Worm (Caenorhabditis elegans) whole organism, L3 larva: ENCODE results near the gene gtap-2.

ENCODE experiments used
- R02D3.7 ChIP-seq: fragments of 150-350 bp; optimal IDR thresholded peaks from 2 replicates; lab custom pipeline; 2014; ENCODE audit warnings: missing biosample characterization, missing genetic modification characterization
- ZK546.5 ChIP-seq: sonication (generic microtip); optimal IDR thresholded peaks from 2 replicates; lab custom pipeline; 2017; ENCODE audit warnings: missing biosample characterization, missing genetic modification characterization
- ama-1 ChIP-seq: fragments of 150-350 bp; optimal IDR thresholded peaks from 2 replicates; lab custom pipeline; 2018
- ceh-16 ChIP-seq: sonication (generic microtip); optimal IDR thresholded peaks from 2 replicates; lab custom pipeline; 2017; ENCODE audit warnings: missing biosample characterization, missing genetic modification characterization
- ceh-9 ChIP-seq: sonication (generic microtip); optimal IDR thresholded peaks from 2 replicates; lab custom pipeline; 2018; ENCODE audit warnings: missing biosample characterization, missing genetic modification characterization
- daf-12 ChIP-seq: fragments of 150-350 bp; optimal IDR thresholded peaks from 2 replicates; lab custom pipeline; 2014; ENCODE audit warnings: missing biosample characterization, missing genetic modification reagents, missing genetic modification characterization
- egl-27 ChIP-seq: sonication (generic microtip); optimal IDR thresholded peaks from 4 replicates; lab custom pipeline; 2017; ENCODE audit warnings: missing biosample characterization, missing genetic modification reagents, missing genetic modification characterization
- egl-5 ChIP-seq: fragments of 150-350 bp; optimal IDR thresholded peaks from 2 replicates; lab custom pipeline; 2017; ENCODE audit warnings: missing biosample characterization, missing genetic modification reagents, missing genetic modification characterization, inconsistent platforms
- elt-1 ChIP-seq: fragments of 150-350 bp; optimal IDR thresholded peaks from 2 replicates; lab custom pipeline; 2014; ENCODE audit warnings: missing biosample characterization, missing genetic modification characterization
- elt-2 ChIP-seq: sonication (generic microtip); optimal IDR thresholded peaks from 2 replicates; lab custom pipeline; 2016; ENCODE audit warnings: missing genetic modification reagents, mild to moderate bottlenecking, missing genetic modification characterization, missing compliant biosample characterization
- fkh-10 ChIP-seq: sonication (generic microtip); optimal IDR thresholded peaks from 2 replicates; lab custom pipeline; 2017; ENCODE audit warnings: missing biosample characterization, missing genetic modification reagents, missing genetic modification characterization
- fos-1 ChIP-seq: fragments of 150-350 bp; optimal IDR thresholded peaks from 2 replicates; lab custom pipeline; 2014; ENCODE audit warnings: missing biosample characterization, missing genetic modification characterization
- hmg-11 ChIP-seq: sonication (generic microtip); optimal IDR thresholded peaks from 2 replicates; lab custom pipeline; 2016; ENCODE audit warnings: missing genetic modification characterization, missing compliant biosample characterization
- jun-1 ChIP-seq: fragments of 150-350 bp; optimal IDR thresholded peaks from 2 replicates; lab custom pipeline; 2014; ENCODE audit warnings: missing biosample characterization, missing genetic modification reagents, missing genetic modification characterization
- lin-15B ChIP-seq: fragments of 150-350 bp; optimal IDR thresholded peaks from 2 replicates; lab custom pipeline; 2014; ENCODE audit warnings: missing biosample characterization, missing genetic modification characterization
- mdl-1 ChIP-seq: fragments of 150-350 bp; optimal IDR thresholded peaks from 2 replicates; lab custom pipeline; 2014; ENCODE audit warnings: missing biosample characterization, missing genetic modification characterization
- nfya-1 ChIP-seq: sonication (generic microtip); optimal IDR thresholded peaks from 2 replicates; lab custom pipeline; 2017; ENCODE audit warnings: missing genetic modification characterization, mild to moderate bottlenecking, missing compliant biosample characterization, antibody characterized with exemption, moderate library complexity; ENCODE audit not compliant: insufficient read depth
- nhr-237 ChIP-seq: fragments of 150-350 bp; optimal IDR thresholded peaks from 2 replicates; lab custom pipeline; 2014; ENCODE audit warnings: missing biosample characterization, missing genetic modification characterization
- nhr-25 ChIP-seq: sonication (generic microtip); optimal IDR thresholded peaks from 2 replicates; lab custom pipeline; 2017; ENCODE audit warnings: missing biosample characterization, missing genetic modification characterization
- nhr-43 ChIP-seq: sonication (generic microtip); optimal IDR thresholded peaks from 2 replicates; lab custom pipeline; 2016; ENCODE audit warnings: mild to moderate bottlenecking, missing genetic modification characterization, missing compliant biosample characterization; ENCODE audit not compliant: poor library complexity, severe bottlenecking
- snpc-4 ChIP-seq: fragments of 150-350 bp; optimal IDR thresholded peaks from 2 replicates; lab custom pipeline; 2014; ENCODE audit warnings: missing biosample characterization, missing genetic modification characterization
- tbx-2 ChIP-seq: sonication (generic microtip); optimal IDR thresholded peaks from 2 replicates; lab custom pipeline; 2016; ENCODE audit warnings: mild to moderate bottlenecking, missing genetic modification characterization, missing compliant biosample characterization
- unc-39 ChIP-seq: sonication (generic microtip); optimal IDR thresholded peaks from 4 replicates; lab custom pipeline; 2017; ENCODE audit warnings: missing biosample characterization, missing genetic modification characterization
- ztf-11 ChIP-seq: fragments of 150-350 bp; optimal IDR thresholded peaks from 2 replicates; lab custom pipeline; 2014; ENCODE audit warnings: missing biosample characterization, missing genetic modification characterization

gtap-2 gene

DNA sequence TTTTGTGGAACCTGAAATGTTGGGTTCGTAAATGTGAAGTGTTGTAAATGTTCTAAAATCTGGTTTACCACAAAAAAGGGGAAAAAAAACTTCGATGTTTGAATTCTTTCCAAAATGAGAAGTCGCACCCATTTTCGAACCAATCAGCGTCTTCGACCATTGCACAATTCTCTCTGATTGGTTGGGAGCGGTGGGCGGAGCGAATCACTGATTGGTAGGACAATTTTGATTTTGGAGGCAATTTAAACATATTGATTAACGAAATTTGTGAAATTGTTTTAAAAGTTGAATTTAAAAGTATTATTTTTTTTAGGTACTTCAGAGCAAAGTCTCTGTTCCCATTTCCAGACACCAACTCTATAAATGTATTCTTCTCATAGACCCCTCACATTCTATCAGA lies 19.3 kb upstream of the gtap-2 start:
- TF ChIP-seq nfya-1 (tag; lab: Kevin White, UChicago) (peak; percentile 83), tbx-2 (tag; lab: Kevin White, UChicago) (no peak)

DNA sequence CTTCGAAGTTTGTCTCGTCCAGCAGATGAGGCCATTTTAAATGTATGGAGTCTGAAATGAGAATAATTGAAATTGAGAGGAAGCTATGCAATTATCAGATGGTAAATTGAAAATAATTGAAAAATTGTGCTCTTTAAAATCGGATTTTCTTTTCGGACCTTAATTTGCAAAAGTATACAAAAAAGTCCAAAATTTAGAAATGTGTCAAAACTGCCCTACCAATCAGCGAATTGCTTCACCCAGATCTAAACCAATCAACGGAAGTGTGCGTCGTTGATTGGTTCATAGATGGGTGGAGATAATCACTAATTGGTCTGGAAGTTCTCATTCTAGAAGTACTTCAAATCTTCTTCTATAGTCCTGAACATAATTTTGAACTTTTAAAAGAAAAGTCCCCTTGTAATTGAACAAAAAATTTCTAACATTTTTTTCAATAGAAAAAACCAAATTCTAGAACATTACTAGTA lies 18.7 kb upstream of the gtap-2 start, which contains the start of gene R10E11.5:
Gene R10E11.5, minus strand, starts transcription at position 51 of the 467 bp plus-strand sequence.
- TF ChIP-seq elt-1 (tag; lab: Kevin White, UChicago) = no peak
- peak; percentile 70 for TF ChIP-seq nfya-1 (tag; lab: Kevin White, UChicago)

DNA sequence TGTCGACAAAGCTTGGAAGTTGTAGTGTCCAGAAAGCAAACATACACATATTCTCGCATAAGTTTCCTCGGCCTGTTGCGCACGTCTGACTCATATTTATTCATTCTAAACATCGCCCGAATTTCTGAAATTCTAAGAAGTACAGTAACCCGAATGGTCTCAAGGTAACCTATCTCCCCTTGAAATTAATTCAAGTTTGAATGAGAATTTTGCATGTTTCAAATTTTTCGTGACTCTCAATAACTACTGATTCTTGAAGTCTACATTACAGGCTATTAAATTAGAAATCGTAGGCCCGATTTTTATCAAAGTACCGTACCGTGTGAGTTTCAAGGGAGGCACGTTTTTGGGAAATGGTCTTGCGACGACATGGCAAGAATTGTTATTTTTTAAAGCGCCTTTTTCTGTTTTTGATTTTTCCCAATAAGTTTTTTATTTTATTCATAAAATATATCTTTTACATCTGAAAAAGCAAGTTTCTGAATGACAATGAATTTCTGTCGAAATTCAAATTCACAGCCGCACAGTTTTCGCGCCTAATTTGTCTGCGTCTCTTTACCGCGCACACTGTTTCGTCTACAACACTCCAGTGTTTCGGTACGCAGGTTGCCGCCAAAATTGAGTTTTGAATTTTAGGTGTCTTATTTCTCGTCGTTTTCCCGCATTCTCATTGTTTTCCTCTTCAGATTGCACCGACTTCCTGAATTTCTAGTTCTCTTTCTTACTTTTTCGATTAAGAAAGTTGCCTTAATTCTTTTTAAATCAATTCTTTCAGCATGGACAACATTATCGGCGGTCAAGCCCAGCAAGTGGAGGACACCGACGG lies 14.5 kb upstream of the gtap-2 start, which contains the start of the genes R10E11.9 and mcm-6:
Gene R10E11.9, minus strand, starts transcription at position 51 of the 826 bp plus-strand sequence.
Gene mcm-6, plus strand, starts transcription at position 776 of the 826 bp plus-strand sequence.
- TF ChIP-seq ceh-9 (tag; lab: Kevin White, UChicago) (no peak), elt-2 (tag; lab: Kevin White, UChicago) (no peak), snpc-4 (tag; lab: Kevin White, UChicago) (no peak), egl-5 (tag; lab: Kevin White, UChicago) (no peak), fkh-10 (GFP tag; lab: Kevin White, UChicago) (no peak), nfya-1 (tag; lab: Kevin White, UChicago) (peak; percentile 18), nhr-25 (tag; lab: Kevin White, UChicago) (peak; percentile 72), egl-27 (tag; lab: Kevin White, UChicago) (no peak), ceh-16 (tag; lab: Kevin White, UChicago) (no peak), nhr-237 (tag; lab: Kevin White, UChicago) (no peak), hmg-11 (tag; lab: Kevin White, UChicago) (no peak), fos-1 (tag; lab: Kevin White, UChicago) (no peak), daf-12 (tag; lab: Kevin White, UChicago) (no peak), elt-1 (tag; lab: Kevin White, UChicago) (no peak), ztf-11 (tag; lab: Kevin White, UChicago) (no peak), ama-1 (lab: Kevin White, UChicago) (no peak), jun-1 (no peak)

DNA sequence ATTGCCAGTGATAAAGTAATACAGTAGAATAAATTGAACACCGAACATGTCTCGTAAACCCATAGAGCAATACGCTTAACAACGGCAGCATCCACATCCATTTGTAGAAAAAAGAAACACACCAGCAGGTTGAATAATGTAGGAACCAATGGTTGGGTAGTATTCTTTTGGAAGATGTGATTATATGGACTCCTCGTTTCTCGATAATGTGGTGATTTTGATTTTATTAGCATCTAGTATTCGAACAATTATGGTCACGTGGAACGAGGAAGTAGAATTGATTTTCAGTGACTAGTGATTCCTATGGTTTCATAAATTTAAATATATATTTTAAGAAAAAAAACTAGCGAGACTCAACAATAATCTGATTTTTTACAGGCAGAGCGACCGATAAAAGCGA lies 11.9 kb upstream of the gtap-2 start, which contains the start of gene srxa-10:
Gene srxa-10, minus strand, starts transcription at position 101 of the 400 bp plus-strand sequence.
- TF ChIP-seq ZK546.5 (tag; lab: Kevin White, UChicago) = no peak
- TF ChIP-seq mdl-1 (tag; lab: Kevin White, UChicago) = no peak
- no peak for TF ChIP-seq daf-12 (tag; lab: Kevin White, UChicago)
- TF ChIP-seq ceh-16 (tag; lab: Kevin White, UChicago) = no peak
- no peak for TF ChIP-seq elt-1 (tag; lab: Kevin White, UChicago)
- TF ChIP-seq unc-39 = no peak
- TF ChIP-seq, all 47 proteins: peak for 0

DNA sequence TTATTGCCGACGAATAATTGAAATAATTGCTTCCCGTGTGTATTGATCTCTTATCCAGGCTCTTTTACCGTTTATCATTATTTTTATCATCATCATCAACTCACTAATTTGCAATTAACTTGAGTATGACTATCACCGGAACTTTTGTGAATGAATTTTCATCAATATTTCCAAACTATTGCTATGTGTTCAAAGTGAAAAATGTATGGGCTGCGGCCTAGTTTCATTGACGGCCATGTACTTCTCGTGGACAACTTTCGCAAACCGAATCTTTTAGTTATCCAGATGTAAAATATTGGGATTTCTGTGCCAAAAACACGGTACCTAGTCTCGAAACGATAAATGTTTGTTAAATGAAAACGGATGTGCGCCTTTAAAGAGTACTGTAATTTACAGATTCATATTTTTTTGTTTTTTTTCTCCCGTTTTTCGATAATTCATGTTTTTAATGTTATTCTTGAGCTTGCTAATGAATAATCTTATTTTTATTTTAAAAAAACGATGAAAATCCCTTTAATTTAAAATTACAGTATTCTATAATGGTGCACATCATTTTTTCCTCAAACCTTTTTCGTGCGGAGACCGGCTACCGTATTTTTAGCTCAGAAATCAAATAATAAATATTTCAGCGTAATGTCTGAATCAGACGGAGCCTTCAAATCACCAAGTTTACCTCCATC lies 9.7 kb upstream of the gtap-2 start, which contains the start of gene ZK632.2:
Gene ZK632.2, plus strand, starts transcription at position 630 of the 680 bp plus-strand sequence.
- TF ChIP-seq ZK546.5 (tag; lab: Kevin White, UChicago) (no peak), nhr-43 (tag; lab: Kevin White, UChicago) (no peak), R02D3.7 (tag; lab: Kevin White, UChicago) (no peak), nfya-1 (tag; lab: Kevin White, UChicago) (peak; percentile 1), lin-15B (tag; lab: Kevin White, UChicago) (peak; percentile 10)

DNA sequence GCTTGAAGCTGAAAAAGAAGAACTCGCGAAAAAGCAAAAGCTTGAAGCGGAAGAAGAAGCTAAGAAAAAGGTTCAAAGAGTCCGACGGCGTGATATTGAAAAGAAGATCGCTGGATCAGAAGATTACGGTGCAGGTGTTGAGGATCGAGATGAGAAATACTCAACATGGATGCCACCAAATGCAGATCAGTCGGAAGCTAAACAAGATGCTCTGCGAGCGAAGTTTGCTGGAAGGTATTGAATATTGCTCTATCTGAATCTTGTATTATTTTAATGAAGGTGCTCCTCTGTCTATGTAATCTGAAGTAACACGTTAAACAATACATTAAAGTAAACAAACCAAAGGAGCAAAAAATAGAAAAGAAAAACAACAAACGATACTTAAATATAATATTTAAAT lies 6.3 kb upstream of the gtap-2 start:
- TF ChIP-seq ama-1 (lab: Kevin White, UChicago) (peak; percentile 50), ceh-9 (tag; lab: Kevin White, UChicago) (no peak)
